Fruit fly (Drosophila melanogaster) whole organism, adult: ENCODE data around the gene Moca-cyp.

Experiments used
- CG11617 ChIP-seq: fragments of 200-800 bp; sonication (Bioruptor generic); optimal IDR thresholded peaks from 2 replicates; lab custom pipeline; 2017; ENCODE audit warnings: mild to moderate bottlenecking, missing biosample characterization, missing genetic modification reagents, missing genetic modification characterization
- CG12768 ChIP-seq: fragments of 200-800 bp; sonication (Bioruptor generic); optimal IDR thresholded peaks from 2 replicates; lab custom pipeline; 2017; ENCODE audit warnings: missing biosample characterization, missing genetic modification characterization, mild to moderate bottlenecking, moderate library complexity, missing genetic modification reagents
- CG14711 ChIP-seq: fragments of 200-800 bp; sonication (Bioruptor generic); optimal IDR thresholded peaks from 2 replicates; lab custom pipeline; 2018; ENCODE audit warnings: missing biosample characterization, mild to moderate bottlenecking, missing genetic modification characterization, moderate library complexity
- CG1620 ChIP-seq: fragments of 200-800 bp; sonication (Bioruptor generic); optimal IDR thresholded peaks from 2 replicates; lab custom pipeline; 2016; ENCODE audit warnings: missing biosample characterization, missing genetic modification characterization
- CG33017 ChIP-seq: fragments of 200-800 bp; sonication (Bioruptor generic); optimal IDR thresholded peaks from 2 replicates; lab custom pipeline; 2018; ENCODE audit warnings: missing biosample characterization, mild to moderate bottlenecking, missing genetic modification characterization, moderate library complexity
- CG5204 ChIP-seq: fragments of 200-800 bp; sonication (Bioruptor generic); optimal IDR thresholded peaks from 2 replicates; lab custom pipeline; 2016; ENCODE audit warnings: missing biosample characterization, missing genetic modification characterization
- CG7045 ChIP-seq: fragments of 200-800 bp; sonication (Bioruptor generic); optimal IDR thresholded peaks from 2 replicates; lab custom pipeline; 2017; ENCODE audit warnings: missing biosample characterization, mild to moderate bottlenecking, missing genetic modification characterization
- CG7101 ChIP-seq: fragments of 200-800 bp; sonication (Bioruptor generic); optimal IDR thresholded peaks from 2 replicates; lab custom pipeline; 2018; ENCODE audit warnings: missing biosample characterization, mild to moderate bottlenecking, missing genetic modification characterization, moderate library complexity
- Clk ChIP-seq: fragments of 200-800 bp; sonication (Bioruptor generic); optimal IDR thresholded peaks from 2 replicates; lab custom pipeline; 2017; ENCODE audit warnings: missing biosample characterization, missing genetic modification characterization
- Crg-1 ChIP-seq: fragments of 200-800 bp; sonication (Bioruptor generic); optimal IDR thresholded peaks from 2 replicates; lab custom pipeline; 2016; ENCODE audit warnings: missing biosample characterization, missing genetic modification characterization
- Hr96 ChIP-seq: fragments of 200-800 bp; sonication (Bioruptor generic); optimal IDR thresholded peaks from 2 replicates; lab custom pipeline; 2016; ENCODE audit warnings: missing biosample characterization, missing genetic modification characterization
- Mnt ChIP-seq: fragments of 200-800 bp; sonication (Bioruptor generic); optimal IDR thresholded peaks from 2 replicates; lab custom pipeline; 2016; ENCODE audit warnings: missing biosample characterization, mild to moderate bottlenecking, missing genetic modification characterization
- bab1 ChIP-seq: fragments of 200-800 bp; sonication (Bioruptor generic); optimal IDR thresholded peaks from 3 replicates; lab custom pipeline; 2019; ENCODE audit warnings: missing biosample characterization, mild to moderate bottlenecking, missing genetic modification characterization, moderate library complexity
- cic ChIP-seq: fragments of 200-800 bp; sonication (Bioruptor generic); optimal IDR thresholded peaks from 2 replicates; lab custom pipeline; 2017; ENCODE audit warnings: missing biosample characterization, mild to moderate bottlenecking, missing genetic modification characterization, moderate library complexity
- cnc ChIP-seq, 2 experiments: fragments of >200 bp; optimal IDR thresholded peaks; 2 replicates each; lab custom pipeline; 2017
- kay ChIP-seq: fragments of 200-800 bp; sonication (Bioruptor generic); peaks from one replicate; lab custom pipeline; 2016; ENCODE audit warnings: missing biosample characterization, missing genetic modification characterization, borderline replicate concordance
- ovo ChIP-seq: fragments of 200-800 bp; sonication (Bioruptor generic); optimal IDR thresholded peaks from 2 replicates; lab custom pipeline; 2016; ENCODE audit warnings: missing biosample characterization, missing genetic modification characterization
- pad ChIP-seq: fragments of 200-800 bp; sonication (Bioruptor generic); optimal IDR thresholded peaks from 3 replicates; lab custom pipeline; 2017; ENCODE audit warnings: missing biosample characterization, missing genetic modification characterization, mild to moderate bottlenecking, moderate library complexity, missing genetic modification reagents
- tj ChIP-seq: fragments of 200-800 bp; sonication (Bioruptor generic); optimal IDR thresholded peaks from 3 replicates; lab custom pipeline; 2017; ENCODE audit warnings: missing biosample characterization, mild to moderate bottlenecking, missing genetic modification characterization, moderate library complexity
- toe ChIP-seq: fragments of 200-800 bp; sonication (Bioruptor generic); optimal IDR thresholded peaks from 2 replicates; lab custom pipeline; 2016; ENCODE audit warnings: missing biosample characterization, missing genetic modification characterization

The Moca-cyp gene

DNA sequence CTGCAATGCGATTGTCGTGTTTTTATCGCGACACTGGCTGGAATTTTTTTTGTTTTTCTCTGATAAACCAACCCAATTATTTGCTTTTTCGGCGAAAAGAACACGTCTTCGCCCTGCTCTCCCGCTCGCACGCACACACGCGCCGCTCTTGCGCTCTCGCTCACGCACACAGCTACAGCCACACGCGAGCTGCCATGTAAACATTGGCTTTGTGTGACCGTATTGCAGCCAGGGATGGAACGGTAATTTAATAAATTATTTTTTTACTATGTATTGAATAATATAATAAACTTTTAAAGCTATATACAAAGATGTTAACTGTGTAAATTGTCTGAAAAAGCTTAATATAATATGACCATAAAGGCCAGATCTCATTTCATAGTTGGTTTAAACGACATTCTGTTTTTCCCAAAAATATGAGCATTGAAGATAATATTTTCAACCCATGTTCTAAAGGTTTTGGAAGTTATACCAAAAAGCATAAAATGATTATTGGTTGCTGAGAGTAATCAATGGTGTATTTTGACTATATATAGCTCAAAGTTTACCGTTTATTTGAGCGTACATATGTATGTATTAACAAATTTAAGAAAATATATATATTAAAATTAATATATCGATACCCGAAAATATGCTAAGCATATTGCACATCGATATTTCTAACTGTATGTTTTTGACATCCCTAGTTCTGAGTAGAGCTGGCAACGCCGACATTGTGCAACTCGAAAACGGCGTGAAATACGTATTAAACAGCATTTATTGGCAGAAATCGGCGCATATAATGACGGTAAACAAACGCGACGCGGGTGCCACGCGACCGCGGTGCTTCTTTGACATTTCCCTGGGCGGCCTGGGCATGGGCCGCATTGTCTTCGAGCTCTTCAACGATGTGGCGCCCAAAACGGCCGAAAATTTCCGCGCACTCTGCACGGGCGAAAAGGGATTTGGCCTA, at the start of gene Moca-cyp, which contains the start of gene Gfat2:
TSS of gene Moca-cyp (plus strand) at position 681 of the 952 bp plus-strand sequence.
TSS of gene Gfat2 (minus strand) at position 112 of the 952 bp plus-strand sequence.
- TF ChIP-seq CG1620 (peak; percentile 10), toe (GFP tag; lab: Kevin White, UChicago) (peak; percentile 64), CG14711 (tag; lab: Kevin White, UChicago) (peak; percentile 58), Crg-1 (GFP tag; lab: Kevin White, UChicago) (peak; percentile 62), pad (GFP tag; lab: Kevin White, UChicago) (peak; percentile 37), kay (GFP tag; lab: Kevin White, UChicago) (no peak), ovo (GFP tag; lab: Kevin White, UChicago) (peak; percentile 76), CG12768 (GFP tag; lab: Kevin White, UChicago) (peak; percentile 61), Hr96 (peak; percentile 50), CG7101 (tag; lab: Kevin White, UChicago) (peak; percentile 73), cnc (optimal IDR thresholded peaks at IDR 0.05; lab: Kevin White, UChicago) (no peak), cic (peak; percentile 2), Clk (GFP tag; lab: Kevin White, UChicago) (peak; percentile 13), CG7045 (peak; percentile 77), tj (GFP tag; lab: Kevin White, UChicago) (peak; percentile 84), CG11617 (GFP tag; lab: Kevin White, UChicago) (peak; percentile 84), CG5204 (GFP tag; lab: Kevin White, UChicago) (peak; percentile 61), CG33017 (peak; percentile 64), bab1 (GFP tag; lab: Kevin White, UChicago) (peak; percentile 6), Mnt (GFP tag; lab: Kevin White, UChicago) (peak; percentile 76)

DNA sequence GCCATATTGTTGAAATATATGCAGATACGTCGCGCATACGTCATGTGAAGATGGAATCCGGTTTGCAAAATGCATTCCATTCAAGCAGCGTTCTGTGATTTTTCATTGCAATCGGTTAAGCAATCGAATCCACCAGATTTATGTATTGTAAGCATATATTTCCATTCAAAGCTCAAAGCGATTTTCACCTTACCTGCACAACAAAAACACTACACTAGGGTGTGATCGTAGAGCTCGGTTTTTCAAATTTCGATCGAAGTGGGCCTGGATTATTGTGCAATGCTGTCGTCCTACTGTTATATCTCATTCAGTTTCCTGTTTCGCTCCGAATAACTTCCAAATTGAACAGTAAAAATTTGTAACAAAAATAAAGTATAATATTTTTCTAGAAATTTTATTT, 49.1 kb upstream of the Moca-cyp start, which contains the start of gene Mst98Ca:
TSS of gene Mst98Ca (plus strand) at position 301 of the 400 bp plus-strand sequence.
- TF ChIP-seq Clk (GFP tag; lab: Kevin White, UChicago) (no peak), CG12768 (GFP tag; lab: Kevin White, UChicago) (no peak)

DNA sequence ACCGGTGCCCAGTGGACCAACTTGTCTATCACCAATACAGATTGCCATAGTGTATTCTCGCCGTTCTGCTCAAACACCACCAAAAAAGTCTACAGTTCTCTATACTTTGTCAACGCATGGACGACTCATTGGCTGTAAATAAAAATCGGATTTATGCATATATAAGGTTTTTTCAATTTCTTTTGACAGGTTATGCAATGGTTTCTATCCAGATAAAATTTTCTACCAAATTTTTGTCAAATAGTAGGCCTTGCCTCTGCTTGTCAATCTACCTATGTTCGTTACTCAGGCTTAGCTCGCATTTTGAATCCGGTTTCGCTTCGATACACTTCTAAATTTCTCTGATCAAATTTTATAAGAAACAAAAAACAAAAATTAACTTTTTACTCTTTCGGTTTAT, 47.6 kb upstream of the Moca-cyp start, which contains the start of gene Mst98Cb:
TSS of gene Mst98Cb (plus strand) at position 301 of the 400 bp plus-strand sequence.
- TF ChIP-seq CG14711 (tag; lab: Kevin White, UChicago) (no peak), Hr96 (no peak), CG7101 (tag; lab: Kevin White, UChicago) (no peak), CG12768 (GFP tag; lab: Kevin White, UChicago) (no peak), CG1620 (no peak), cnc (optimal IDR thresholded peaks at IDR 0.05; lab: Kevin White, UChicago) (no peak), CG5204 (GFP tag; lab: Kevin White, UChicago) (no peak), CG33017 (no peak), tj (GFP tag; lab: Kevin White, UChicago) (no peak), kay (GFP tag; lab: Kevin White, UChicago) (no peak), bab1 (GFP tag; lab: Kevin White, UChicago) (no peak), ovo (GFP tag; lab: Kevin White, UChicago) (no peak), Crg-1 (GFP tag; lab: Kevin White, UChicago) (no peak), Mnt (GFP tag; lab: Kevin White, UChicago) (no peak), toe (GFP tag; lab: Kevin White, UChicago) (no peak)

DNA sequence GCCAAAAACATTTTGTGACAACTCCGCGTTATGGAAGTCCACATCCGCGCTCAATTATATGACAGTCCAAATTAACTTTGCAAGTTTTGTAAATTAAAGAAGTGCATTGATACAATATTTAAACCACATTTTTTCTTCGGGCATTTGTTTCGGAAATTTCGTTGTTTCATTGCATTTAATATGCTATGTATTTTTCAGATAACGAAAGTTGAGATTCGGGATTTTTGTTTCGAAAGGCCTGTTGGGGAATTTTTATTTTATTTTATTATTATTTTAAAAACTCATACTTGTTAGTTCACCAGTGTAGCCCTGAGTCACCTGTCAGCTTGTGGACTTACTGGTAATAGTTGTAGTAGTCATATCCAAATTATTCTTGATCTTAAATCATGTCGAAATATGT, 46.4 kb upstream of the Moca-cyp start, which contains the start of gene UQCR-14L:
TSS of gene UQCR-14L (plus strand) at position 301 of the 400 bp plus-strand sequence.
- TF ChIP-seq Crg-1 (GFP tag; lab: Kevin White, UChicago), result no peak
- TF ChIP-seq cic, result no peak
- TF ChIP-seq pad (GFP tag; lab: Kevin White, UChicago), result no peak
- TF ChIP-seq tj (GFP tag; lab: Kevin White, UChicago), result no peak
- no peak for TF ChIP-seq CG1620
- TF ChIP-seq toe (GFP tag; lab: Kevin White, UChicago), result no peak
- no peak for TF ChIP-seq Clk (GFP tag; lab: Kevin White, UChicago)
- TF ChIP-seq CG7101 (tag; lab: Kevin White, UChicago), result no peak
- TF ChIP-seq ovo (GFP tag; lab: Kevin White, UChicago), result no peak
- TF ChIP-seq CG12768 (GFP tag; lab: Kevin White, UChicago), result no peak
- TF ChIP-seq CG5204 (GFP tag; lab: Kevin White, UChicago), result no peak
- TF ChIP-seq Mnt (GFP tag; lab: Kevin White, UChicago), result no peak
- no peak for TF ChIP-seq CG11617 (GFP tag; lab: Kevin White, UChicago)
- no peak for TF ChIP-seq Hr96
- TF ChIP-seq CG7045, result no peak
- no peak for TF ChIP-seq cnc (optimal IDR thresholded peaks at IDR 0.05; lab: Kevin White, UChicago)

DNA sequence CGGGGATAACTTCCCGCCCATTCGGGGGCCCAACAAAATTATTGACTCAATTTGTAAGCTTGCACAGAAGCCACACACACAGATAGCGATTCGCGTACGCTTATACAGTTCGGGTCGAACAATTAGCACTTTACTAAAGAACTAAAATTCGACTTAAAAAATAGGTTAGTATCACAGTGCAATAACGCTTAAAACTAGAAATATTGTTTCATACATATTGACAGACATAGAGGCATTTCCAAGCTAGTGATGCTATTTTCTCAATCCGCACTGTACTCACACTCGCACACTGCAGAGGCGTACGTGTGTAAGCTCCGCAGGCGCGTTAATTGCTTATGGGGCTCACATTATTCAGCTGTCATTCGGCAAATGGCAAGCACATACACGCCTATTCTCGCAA, 42.6 kb upstream of the Moca-cyp start:
- TF ChIP-seq CG1620 (no peak), toe (GFP tag; lab: Kevin White, UChicago) (no peak), bab1 (GFP tag; lab: Kevin White, UChicago) (no peak), CG12768 (GFP tag; lab: Kevin White, UChicago) (no peak), CG14711 (tag; lab: Kevin White, UChicago) (no peak), Clk (GFP tag; lab: Kevin White, UChicago) (no peak), cnc (optimal IDR thresholded peaks at IDR 0.05; lab: Kevin White, UChicago) (no peak), Hr96 (no peak)
